Worm (Caenorhabditis elegans) whole organism, late embryonic: ENCODE measurements around the gene mrps-17.

Source experiments
- K02D7.2 ChIP-seq: sonication (generic microtip); optimal IDR thresholded peaks from 2 replicates; lab custom pipeline; 2017; ENCODE audit warnings: mild to moderate bottlenecking, missing genetic modification characterization, missing compliant biosample characterization
- ceh-34 ChIP-seq: sonication (generic microtip); optimal IDR thresholded peaks from 2 replicates; lab custom pipeline; 2016; ENCODE audit warnings: mild to moderate bottlenecking, missing genetic modification characterization, missing compliant biosample characterization
- dmd-4 ChIP-seq: sonication (generic microtip); optimal IDR thresholded peaks from 2 replicates; lab custom pipeline; 2016; ENCODE audit warnings: borderline replicate concordance, missing genetic modification characterization, missing compliant biosample characterization
- eyg-1 ChIP-seq: sonication (generic microtip); optimal IDR thresholded peaks from 2 replicates; lab custom pipeline; 2016; ENCODE audit warnings: missing genotype, missing genetic modification characterization, missing compliant biosample characterization
- hlh-8 ChIP-seq: sonication (generic microtip); optimal IDR thresholded peaks from 2 replicates; lab custom pipeline; 2016; ENCODE audit warnings: missing genotype, missing genetic modification characterization, missing compliant biosample characterization
- lin-11 ChIP-seq: fragments of 200-800 bp; sonication (Bioruptor generic); optimal IDR thresholded peaks from 2 replicates; lab custom pipeline; 2018; ENCODE audit warnings: mild to moderate bottlenecking, missing genetic modification characterization, missing compliant biosample characterization
- nfya-1 ChIP-seq: sonication (generic microtip); optimal IDR thresholded peaks from 2 replicates; lab custom pipeline; 2017; ENCODE audit warnings: missing genetic modification characterization, mild to moderate bottlenecking, missing compliant biosample characterization, antibody characterized with exemption, moderate library complexity
- nhr-11 ChIP-seq: fragments of 150-350 bp; optimal IDR thresholded peaks from 2 replicates; lab custom pipeline; 2014; ENCODE audit warnings: missing biosample characterization, missing genetic modification characterization
- odd-2 ChIP-seq: sonication (generic microtip); optimal IDR thresholded peaks from 2 replicates; lab custom pipeline; 2017; ENCODE audit warnings: antibody characterized with exemption, mild to moderate bottlenecking, missing genetic modification characterization, missing compliant biosample characterization
- pag-3 ChIP-seq: sonication (generic microtip); optimal IDR thresholded peaks from 2 replicates; lab custom pipeline; 2016; ENCODE audit warnings: missing compliant biosample characterization, missing genetic modification characterization, borderline replicate concordance
- pax-1 ChIP-seq: fragments of 150-350 bp; optimal IDR thresholded peaks from 2 replicates; lab custom pipeline; 2014; ENCODE audit warnings: missing biosample characterization, missing genetic modification characterization
- pha-4 ChIP-seq: fragments of 150-350 bp; optimal IDR thresholded peaks from 2 replicates; lab custom pipeline; 2018; ENCODE audit warnings: missing biosample characterization, missing genetic modification reagents, missing genetic modification characterization
- tbx-2 ChIP-seq: sonication (generic microtip); optimal IDR thresholded peaks from 2 replicates; lab custom pipeline; 2016; ENCODE audit warnings: missing genetic modification characterization, missing compliant biosample characterization
- unc-55 ChIP-seq: sonication (generic microtip); optimal IDR thresholded peaks from 2 replicates; lab custom pipeline; 2017; ENCODE audit warnings: missing biosample characterization, missing genetic modification reagents, missing genetic modification characterization

DNA sequence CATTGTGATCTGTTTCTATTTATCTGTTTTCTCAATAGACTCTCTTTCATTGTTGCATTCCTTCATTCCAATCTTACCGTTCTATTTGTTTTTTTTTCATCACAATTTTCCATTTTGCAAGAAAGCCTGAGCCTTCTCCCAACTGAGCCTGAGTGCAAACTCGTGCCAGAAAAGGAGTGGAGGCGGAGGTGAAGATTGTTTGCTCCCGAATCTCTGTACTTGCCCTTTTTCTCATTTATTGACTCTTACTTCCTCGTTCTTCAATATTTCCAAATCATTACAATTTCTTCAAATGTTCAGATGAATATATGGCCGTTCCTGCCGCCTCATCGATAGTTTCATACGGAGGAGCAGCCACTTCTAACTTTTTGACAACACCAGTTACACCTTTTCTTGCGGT lies 24.8 kb downstream of the mrps-17 start, which contains the start of gene let-756:
- TF ChIP-seq dmd-4 (tag; lab: Kevin White, UChicago) (no peak), tbx-2 (tag; lab: Kevin White, UChicago) (no peak), eyg-1 (tag; lab: Kevin White, UChicago) (no peak), hlh-8 (tag; lab: Kevin White, UChicago) (no peak), unc-55 (GFP tag; lab: Kevin White, UChicago) (no peak), pax-1 (no peak), odd-2 (tag; lab: Kevin White, UChicago) (no peak), pha-4 (tag; lab: Kevin White, UChicago) (no peak), nfya-1 (no peak), lin-11 (tag; lab: Kevin White, UChicago) (no peak), nhr-11 (tag; lab: Kevin White, UChicago) (no peak), ceh-34 (tag; lab: Kevin White, UChicago) (no peak), K02D7.2 (tag; lab: Kevin White, UChicago) (no peak), pag-3 (tag; lab: Kevin White, UChicago) (no peak)
